Worm (Caenorhabditis elegans) whole organism, midembryonic: ENCODE results near the gene K10D11.3.

Source experiments
- T22C8.4 ChIP-seq: fragments of 200-800 bp; sonication (Bioruptor generic); IDR thresholded peaks from 2 replicates; pipeline ENCODE4 v1.3.6; 2022; ENCODE audit warnings: missing genetic modification characterization, missing compliant biosample characterization
- cog-1 ChIP-seq: sonication (generic microtip); optimal IDR thresholded peaks from 2 replicates; lab custom pipeline; 2016; ENCODE audit warnings: missing genetic modification characterization, missing compliant biosample characterization
- flt-1 ChIP-seq: fragments of 200-800 bp; sonication (Bioruptor generic); IDR thresholded peaks from 2 replicates; pipeline ENCODE4 v1.3.6; 2022; ENCODE audit warnings: missing genetic modification characterization, missing compliant biosample characterization
- klf-2 ChIP-seq: fragments of 200-800 bp; sonication (Bioruptor generic); conservative IDR thresholded peaks from 2 replicates; pipeline ENCODE4 v1.3.6; 2022; ENCODE audit warnings: missing genetic modification reagents, missing genetic modification characterization, missing compliant biosample characterization
- med-1 ChIP-seq: sonication (generic microtip); optimal IDR thresholded peaks from 2 replicates; lab custom pipeline; 2017; ENCODE audit warnings: missing genetic modification characterization, mild to moderate bottlenecking, missing compliant biosample characterization, antibody characterized with exemption, missing genetic modification reagents; ENCODE audit not compliant: insufficient read depth
- ref-1 ChIP-seq: fragments of 200-800 bp; sonication (Bioruptor generic); conservative IDR thresholded peaks from 2 replicates; pipeline ENCODE4 v1.3.6; 2022; ENCODE audit warnings: missing genetic modification reagents, missing genetic modification characterization, missing compliant biosample characterization
- tab-1 ChIP-seq: fragments of 200-800 bp; sonication (Bioruptor generic); IDR thresholded peaks from 2 replicates; pipeline ENCODE4 v1.3.6; 2022; ENCODE audit warnings: missing genetic modification characterization, missing compliant biosample characterization
- ztf-23 ChIP-seq: fragments of 200-800 bp; sonication (Bioruptor generic); IDR thresholded peaks from 2 replicates; pipeline ENCODE4 v1.3.6; 2022; ENCODE audit warnings: missing genetic modification reagents, missing genetic modification characterization, missing compliant biosample characterization
- ztf-29 ChIP-seq: fragments of 200-800 bp; sonication (Bioruptor generic); IDR thresholded peaks from 2 replicates; pipeline ENCODE4 v1.3.6; 2022; ENCODE audit warnings: missing genetic modification reagents, missing genetic modification characterization, missing compliant biosample characterization

The K10D11.3 gene

ce11 chrIV:13025853-13026343 lies 40.0 kb upstream of the K10D11.3 start:
- TF ChIP-seq klf-2, result no peak
- no peak for TF ChIP-seq ztf-29 (GFP tag; lab: Robert Waterston, UW)
- TF ChIP-seq ref-1, result no peak
- no peak for TF ChIP-seq T22C8.4 (GFP tag; lab: Robert Waterston, UW)

- TF ChIP-seq ztf-29 (GFP tag; lab: Robert Waterston, UW) (no peak), ztf-23 (0 out of 2 replicates have a peak, but pooled peaks have one; percentile 21)
Observed at ce11 chrIV:13022892-13023291, 37.0 kb upstream of the K10D11.3 start.

DNA sequence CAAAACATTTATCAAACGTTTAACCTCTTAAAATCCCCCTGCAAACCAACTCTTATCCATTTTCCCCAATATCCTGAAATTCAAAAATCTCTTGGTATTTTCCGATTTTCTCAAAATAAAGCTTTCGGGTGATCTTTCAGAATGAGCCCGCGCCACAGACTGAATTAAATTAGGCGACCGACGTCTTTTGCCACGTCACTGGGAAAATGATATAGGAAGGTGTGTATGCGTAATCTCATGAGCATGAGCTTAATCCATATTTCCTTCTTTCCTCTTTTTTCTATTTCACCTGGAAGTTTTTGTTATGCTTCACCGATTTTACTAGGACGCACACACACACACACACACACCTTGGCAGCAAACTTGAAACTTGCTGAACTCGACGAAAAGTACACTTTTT lies 35.1 kb upstream of the K10D11.3 start:
- no peak for TF ChIP-seq ztf-23

DNA sequence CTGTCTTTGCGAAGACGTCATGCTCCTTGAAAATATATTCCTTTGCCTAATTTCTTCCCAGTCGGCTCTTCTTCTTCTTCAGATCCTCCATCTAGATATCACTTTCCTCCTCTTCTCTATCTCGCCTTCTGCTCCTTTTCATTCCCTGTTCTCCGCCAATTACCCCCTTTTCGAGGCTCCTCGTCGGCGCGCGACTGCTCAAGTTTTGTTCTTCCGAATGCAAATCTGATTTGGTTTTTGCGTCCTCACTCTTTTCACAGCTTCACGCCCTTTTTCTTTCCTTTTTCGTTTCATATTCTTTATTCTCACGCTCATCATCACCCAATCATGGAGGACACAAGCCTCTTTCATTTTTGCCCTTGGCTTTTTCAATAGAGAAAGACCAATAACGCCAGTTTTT lies 30.9 kb upstream of the K10D11.3 start:
- TF ChIP-seq ztf-23 (0 out of 2 replicates have a peak, but pooled peaks have one; percentile 61), ztf-29 (GFP tag; lab: Robert Waterston, UW) (no peak), ref-1 (no peak)

- TF ChIP-seq ref-1 (no peak), cog-1 (tag; lab: Kevin White, UChicago) (peak; percentile 5), ztf-29 (GFP tag; lab: Robert Waterston, UW) (no peak)
Observed at ce11 chrIV:13015801-13016404, 30.0 kb upstream of the K10D11.3 start.

DNA sequence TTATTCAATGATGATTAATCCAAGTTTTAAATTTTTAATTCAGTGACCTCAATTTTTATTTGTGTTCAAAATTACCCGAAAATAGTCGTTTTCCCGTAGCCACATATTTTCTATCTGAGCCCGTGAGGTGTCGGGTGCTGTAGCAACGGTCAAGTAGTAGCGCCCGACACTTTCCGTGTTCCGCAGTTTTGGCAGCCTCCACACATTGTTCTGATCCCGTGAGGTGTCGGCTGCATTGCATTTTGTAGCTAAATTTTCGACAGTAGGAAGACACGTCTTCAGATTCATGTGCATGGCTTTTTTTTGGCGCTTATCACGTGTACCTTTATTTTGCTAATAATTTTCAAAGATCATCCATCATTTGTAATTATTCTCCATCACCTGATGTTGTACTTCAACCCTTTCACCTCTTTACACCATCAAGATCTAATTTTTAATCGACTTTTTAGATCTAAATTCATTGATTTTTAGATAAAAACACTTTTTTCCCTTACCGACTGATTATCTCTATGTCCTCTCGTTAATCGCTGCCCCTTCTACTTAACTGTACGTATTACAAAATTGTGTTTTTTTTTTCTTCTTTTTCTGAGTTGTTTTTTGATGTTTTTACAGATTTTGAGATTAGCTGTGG lies 27.9 kb upstream of the K10D11.3 start:
- no peak for TF ChIP-seq ref-1
- TF ChIP-seq cog-1 (tag; lab: Kevin White, UChicago), result no peak
- no peak for TF ChIP-seq ztf-23
- no peak for TF ChIP-seq flt-1 (GFP tag; lab: Robert Waterston, UW)
- no peak for TF ChIP-seq ztf-29 (GFP tag; lab: Robert Waterston, UW)

DNA sequence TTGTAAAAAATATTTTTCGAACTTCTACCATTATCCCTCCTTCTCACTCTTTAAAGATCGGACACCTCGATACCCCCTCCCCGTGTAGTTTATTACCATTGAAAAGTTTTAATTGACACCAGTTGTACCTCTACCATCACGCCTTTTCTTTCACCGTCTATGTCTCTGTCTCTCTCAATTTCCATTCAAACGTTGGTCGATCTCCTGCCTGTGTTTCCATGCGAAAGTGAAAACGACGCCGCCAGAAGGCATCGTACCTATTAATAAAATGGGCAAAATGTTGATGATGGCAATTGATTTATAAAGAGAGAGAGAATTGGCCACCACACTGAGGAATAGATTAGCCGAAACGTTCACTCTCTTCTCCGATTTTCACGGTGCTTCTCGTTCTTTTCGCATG lies 27.3 kb upstream of the K10D11.3 start:
- TF ChIP-seq klf-2 (no peak), ztf-29 (GFP tag; lab: Robert Waterston, UW) (no peak), cog-1 (tag; lab: Kevin White, UChicago) (no peak), med-1 (GFP tag; lab: Kevin White, UChicago) (no peak), T22C8.4 (GFP tag; lab: Robert Waterston, UW) (no peak), tab-1 (no peak), ztf-23 (no peak), flt-1 (GFP tag; lab: Robert Waterston, UW) (no peak), ref-1 (no peak)

ce11 chrIV:13009507-13009906 lies 23.6 kb upstream of the K10D11.3 start:
- TF ChIP-seq cog-1 (tag; lab: Kevin White, UChicago) (no peak), med-1 (GFP tag; lab: Kevin White, UChicago) (no peak), ztf-23 (no peak), klf-2 (no peak), tab-1 (no peak), ztf-29 (GFP tag; lab: Robert Waterston, UW) (no peak), ref-1 (no peak), T22C8.4 (GFP tag; lab: Robert Waterston, UW) (no peak), flt-1 (GFP tag; lab: Robert Waterston, UW) (no peak)

- TF ChIP-seq ztf-29 (GFP tag; lab: Robert Waterston, UW) (no peak), tab-1 (no peak), cog-1 (tag; lab: Kevin White, UChicago) (no peak), ztf-23 (no peak), ref-1 (no peak), flt-1 (GFP tag; lab: Robert Waterston, UW) (no peak)
Observed at ce11 chrIV:13008405-13009208, 22.7 kb upstream of the K10D11.3 start, which contains the start of gene mbk-2. mbk-2 (plus strand) TSS chrIV:13009158.

- TF ChIP-seq tab-1 (no peak), T22C8.4 (GFP tag; lab: Robert Waterston, UW) (no peak), flt-1 (GFP tag; lab: Robert Waterston, UW) (0 out of 2 replicates have a peak, but pooled peaks have one; percentile 40), cog-1 (tag; lab: Kevin White, UChicago) (no peak), ztf-29 (GFP tag; lab: Robert Waterston, UW) (no peak), ref-1 (no peak), klf-2 (no peak), ztf-23 (no peak)
Observed at ce11 chrIV:12999087-12999486, 13.2 kb upstream of the K10D11.3 start.

ce11 chrIV:12997560-12997959 lies 11.6 kb upstream of the K10D11.3 start:
- TF ChIP-seq flt-1 (GFP tag; lab: Robert Waterston, UW) (no peak), ref-1 (no peak), ztf-29 (GFP tag; lab: Robert Waterston, UW) (no peak), ztf-23 (no peak), cog-1 (tag; lab: Kevin White, UChicago) (no peak), med-1 (GFP tag; lab: Kevin White, UChicago) (no peak), klf-2 (no peak), T22C8.4 (GFP tag; lab: Robert Waterston, UW) (no peak), tab-1 (no peak)
